Worm (Caenorhabditis elegans) whole organism, L4/young adult: ENCODE data around the gene stt-3.

Experiments
- W03F9.2 ChIP-seq: fragments of 150-350 bp; optimal IDR thresholded peaks from 2 replicates; lab custom pipeline; 2014; ENCODE audit warnings: missing biosample characterization, missing genetic modification characterization
- dao-5 ChIP-seq: sonication (generic microtip); optimal IDR thresholded peaks from 2 replicates; lab custom pipeline; 2016; ENCODE audit warnings: missing genotype, missing genetic modification characterization, moderate library complexity, missing compliant biosample characterization
- him-1 ChIP-seq: sonication (generic microtip); optimal IDR thresholded peaks from 2 replicates; lab custom pipeline; 2016; ENCODE audit warnings: missing genotype, missing genetic modification reagents, missing genetic modification characterization, missing compliant biosample characterization

- no peak for TF ChIP-seq him-1 (tag; lab: Kevin White, UChicago)
- TF ChIP-seq W03F9.2 (tag; lab: Kevin White, UChicago): no peak
- TF ChIP-seq dao-5: no peak
These were observed 17.6 kb upstream of the stt-3 start, which contains the start of gene esyt-2 for ce11 chrIII:6230870-6231269.
